Fruit fly (Drosophila melanogaster): ENCODE data around the gene CG13293.

Gene CG13293

DNA sequence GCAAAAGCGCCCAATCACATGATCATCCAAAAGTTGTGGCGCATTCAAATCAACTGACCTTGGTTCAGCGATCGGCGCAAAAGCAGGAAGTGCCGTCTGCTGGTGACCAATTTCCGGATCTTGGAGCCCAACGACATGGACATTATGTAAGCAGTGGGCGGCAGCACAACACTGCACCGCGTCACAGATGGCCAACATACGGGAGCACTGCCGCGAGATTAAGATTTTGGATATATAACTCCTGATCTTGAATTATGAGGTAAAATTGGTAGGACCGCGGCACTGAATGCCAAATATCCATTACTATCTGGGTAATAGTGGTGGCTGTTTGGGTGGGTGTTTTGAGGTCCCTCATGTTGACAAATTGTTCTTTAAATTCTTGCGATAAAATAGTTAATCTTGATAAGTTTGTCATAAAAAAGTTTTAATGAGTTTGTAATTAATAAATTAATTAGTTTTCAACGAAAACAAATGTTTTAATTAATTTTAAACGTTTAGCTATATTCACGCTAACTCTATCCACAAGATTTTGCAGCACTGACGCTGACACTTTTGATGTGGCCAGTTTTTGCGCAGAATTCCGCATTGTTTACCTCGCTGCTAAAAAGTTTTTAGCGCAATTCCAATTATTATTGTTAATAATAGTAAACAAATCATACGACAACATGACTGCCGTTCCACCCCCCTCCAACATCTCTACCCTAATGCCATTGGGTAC is 7.5 kb upstream of the CG13293 start, which contains the start of the genes CG13295 and CG6610 (continued):
- TF ChIP-seq Taf1 (GFP tag; IDR thresholded peaks at IDR 0.05) (no peak), CG9817 (tag; optimal IDR thresholded peaks at IDR 0.05) (peak; percentile 76), CG4282 (GFP tag; optimal IDR thresholded peaks at IDR 0.05) (no peak), Sry-β (GFP tag; optimal IDR thresholded peaks at IDR 0.05) (peak; percentile 97), Ssrp (tag; optimal IDR thresholded peaks at IDR 0.05) (peak; percentile 38), CG2678 (tag; optimal IDR thresholded peaks at IDR 0.05) (peak; percentile 76), tin (GFP tag; optimal IDR thresholded peaks at IDR 0.05) (peak; percentile 57), sna (GFP tag; IDR thresholded peaks at IDR 0.05; ENCODE audit: partially characterized antibody) (no peak), pros (GFP tag; optimal IDR thresholded peaks at IDR 0.05) (no peak), CG6791 (GFP tag; IDR thresholded peaks at IDR 0.05; ENCODE audit: partially characterized antibody) (no peak), Camta (GFP tag; optimal IDR thresholded peaks at IDR 0.05) (peak; percentile 30), CG10565 (GFP tag; optimal IDR thresholded peaks at IDR 0.05) (no peak), Dfd (GFP tag; optimal IDR thresholded peaks at IDR 0.05) (no peak), run (tag; optimal IDR thresholded peaks at IDR 0.05) (no peak), esg (GFP tag; conservative IDR thresholded peaks at IDR 0.05) (peak; percentile 28; the same call in 1 of the 2 replicates), onecut (GFP tag; IDR thresholded peaks at IDR 0.05) (no peak), lov (optimal IDR thresholded peaks at IDR 0.05) (no peak), lov (GFP tag; IDR thresholded peaks at IDR 0.05) (no peak), CG3726 (GFP tag; IDR thresholded peaks at IDR 0.05) (no peak), dmrt11E (tag; optimal IDR thresholded peaks at IDR 0.05) (peak; percentile 64), Lim3 (GFP tag; IDR thresholded peaks at IDR 0.05) (no peak), CG3281 (GFP tag; optimal IDR thresholded peaks at IDR 0.05) (peak; percentile 56), fru (optimal IDR thresholded peaks at IDR 0.05) (no peak), CG15601 (tag; optimal IDR thresholded peaks at IDR 0.05) (peak; percentile 54), CG42726 (GFP tag; IDR thresholded peaks at IDR 0.05; ENCODE audit: partially characterized antibody) (no peak), CG11398 (GFP tag; optimal IDR thresholded peaks at IDR 0.05) (no peak), ab (GFP tag; optimal IDR thresholded peaks at IDR 0.05) (no peak), sd (tag; optimal IDR thresholded peaks at IDR 0.05) (peak; percentile 92), CG5180 (GFP tag; optimal IDR thresholded peaks at IDR 0.05) (no peak), CG8924 (tag; optimal IDR thresholded peaks at IDR 0.05) (peak; percentile 78), CG15479 (GFP tag; optimal IDR thresholded peaks at IDR 0.05) (no peak), CG31441 (GFP tag; IDR thresholded peaks at IDR 0.05) (peak; percentile 60; the same call in 1 of the 2 replicates), Fer1 (GFP tag; optimal IDR thresholded peaks at IDR 0.05) (peak; percentile 37), CG30431 (GFP tag; optimal IDR thresholded peaks at IDR 0.05) (peak; percentile 5), MESR4 (GFP tag; optimal IDR thresholded peaks at IDR 0.05) (peak; percentile 79), CG10959 (GFP tag; IDR thresholded peaks at IDR 0.05) (no peak), D19A (tag; optimal IDR thresholded peaks at IDR 0.05) (peak; percentile 42), E2f1 (GFP tag; IDR thresholded peaks at IDR 0.05) (no peak), Spps (tag; optimal IDR thresholded peaks at IDR 0.05) (peak; percentile 1), Ptx1 (GFP tag; IDR thresholded peaks at IDR 0.05) (peak; percentile 70), Hr78 (GFP tag; optimal IDR thresholded peaks at IDR 0.05) (no peak), cato (GFP tag; optimal IDR thresholded peaks at IDR 0.05; ENCODE audit: borderline replicate concordance) (no peak), Myb (GFP tag; optimal IDR thresholded peaks at IDR 0.05) (no peak), CG11085 (GFP tag; IDR thresholded peaks at IDR 0.05) (peak; percentile 60), Gsc (GFP tag; IDR thresholded peaks at IDR 0.05) (no peak), Neu2 (GFP tag; optimal IDR thresholded peaks at IDR 0.05; ENCODE audit: borderline replicate concordance) (no peak), CG17829 (tag; optimal IDR thresholded peaks at IDR 0.05) (peak; percentile 38), Sox102F (GFP tag; optimal IDR thresholded peaks at IDR 0.05) (peak; percentile 39), CG34224 (GFP tag; IDR thresholded peaks at IDR 0.05; ENCODE audit: partially characterized antibody) (no peak)
